7 worm cellular contexts compared by ENCODE assay signal in genomic region chrIII:3719564-3719963, ce11.
TF ChIP-seq lines count a peak whose summit lies in the region.

C14B1.8 (minus strand) TSS chrIII:3719680.

TF ChIP-seq in whole organism, L1 larva, 84 proteins besides CTCF, POLR2A, EP300 and RAD21 (continues in another document):
- TF ChIP-seq isw-1 (GFP tag; IDR thresholded peaks at IDR 0.05; lab: Robert Waterston, UW) = no peak
- peak; percentile 45 for TF ChIP-seq lin-15B (tag; optimal IDR thresholded peaks at IDR 0.05; lab: Kevin White, UChicago)
- TF ChIP-seq swsn-7 (tag; optimal IDR thresholded peaks at IDR 0.05; lab: Kevin White, UChicago) = no peak
- TF ChIP-seq nhr-71 (tag; optimal IDR thresholded peaks at IDR 0.05; lab: Kevin White, UChicago) = no peak
- TF ChIP-seq ceh-63 (GFP tag; optimal IDR thresholded peaks at IDR 0.05; lab: Kevin White, UChicago) = no peak
- TF ChIP-seq unc-86 (tag; optimal IDR thresholded peaks at IDR 0.05; lab: Kevin White, UChicago) = no peak
- TF ChIP-seq unc-62 (GFP tag; optimal IDR thresholded peaks at IDR 0.05; lab: Kevin White, UChicago) = no peak
- no peak for TF ChIP-seq nhr-76 (tag; optimal IDR thresholded peaks at IDR 0.05; lab: Kevin White, UChicago)
- TF ChIP-seq dpl-1 (GFP tag; optimal IDR thresholded peaks at IDR 0.05; lab: Kevin White, UChicago) = peak in 1 of 3 experiments; percentile 57
- TF ChIP-seq lin-35 (GFP tag; optimal IDR thresholded peaks at IDR 0.05; lab: Kevin White, UChicago) = peak; percentile 21 to 40
- TF ChIP-seq ces-1 (GFP tag; optimal IDR thresholded peaks at IDR 0.05; lab: Kevin White, UChicago) = no peak
- peak; percentile 43 to 45 for TF ChIP-seq efl-1 (optimal IDR thresholded peaks at IDR 0.05; lab: Kevin White, UChicago)
- TF ChIP-seq efl-1 (GFP tag; optimal IDR thresholded peaks at IDR 0.05 in 1 of 2; lab: Kevin White, UChicago) = peak; percentile 35 to 47

TF ChIP-seq in whole organism, L2 larva, 48 proteins besides CTCF, POLR2A, EP300 and RAD21:
- TF ChIP-seq nhr-129 (tag; optimal IDR thresholded peaks at IDR 0.05; lab: Kevin White, UChicago) = no peak
- no peak for TF ChIP-seq zag-1 (tag; optimal IDR thresholded peaks at IDR 0.05; lab: Kevin White, UChicago)
- no peak for TF ChIP-seq ZK546.5 (tag; optimal IDR thresholded peaks at IDR 0.05; lab: Kevin White, UChicago)
- peak; percentile 62 for TF ChIP-seq unc-55 (GFP tag; optimal IDR thresholded peaks at IDR 0.05; lab: Kevin White, UChicago)
- TF ChIP-seq ama-1 (optimal IDR thresholded peaks at IDR 0.05; lab: Kevin White, UChicago) = no peak
- no peak for TF ChIP-seq nhr-11 (tag; optimal IDR thresholded peaks at IDR 0.05; lab: Kevin White, UChicago)
- no peak for TF ChIP-seq unc-39 (tag; optimal IDR thresholded peaks at IDR 0.05; lab: Kevin White, UChicago)
- TF ChIP-seq lin-11 (tag; optimal IDR thresholded peaks at IDR 0.05; lab: Kevin White, UChicago) = no peak
- TF ChIP-seq dmd-4 (tag; optimal IDR thresholded peaks at IDR 0.05; lab: Kevin White, UChicago) = no peak

TF ChIP-seq in whole organism, L3 larva, 47 proteins besides CTCF, POLR2A, EP300 and RAD21:
- peak; percentile 51 for TF ChIP-seq lin-15B (tag; optimal IDR thresholded peaks at IDR 0.05; lab: Kevin White, UChicago)
- TF ChIP-seq ceh-28 (tag; optimal IDR thresholded peaks at IDR 0.05; lab: Kevin White, UChicago) = no peak

TF ChIP-seq in whole organism, L4 larva, 104 proteins besides CTCF, POLR2A, EP300 and RAD21:
- TF ChIP-seq lin-38 (GFP tag; IDR thresholded peaks at IDR 0.05; lab: Robert Waterston, UW) (peak; percentile 75), unc-130 (GFP tag; optimal IDR thresholded peaks at IDR 0.05; lab: Kevin White, UChicago) (peak; percentile 55), tag-97 (GFP tag; IDR thresholded peaks at IDR 0.05; lab: Robert Waterston, UW) (no peak), mes-2 (tag; optimal IDR thresholded peaks at IDR 0.05; lab: Kevin White, UChicago; ENCODE audit: poor library complexity, severe bottlenecking) (peak; percentile 68), ZK337.2 (GFP tag; IDR thresholded peaks at IDR 0.05; lab: Robert Waterston, UW) (no peak), ama-1 (optimal IDR thresholded peaks at IDR 0.05; lab: Kevin White, UChicago) (peak; percentile 14), F44E2.7 (GFP tag; IDR thresholded peaks at IDR 0.05; lab: Robert Waterston, UW) (no peak), dmd-8 (GFP tag; IDR thresholded peaks at IDR 0.05; lab: Robert Waterston, UW) (no peak), rbr-2 (tag; optimal IDR thresholded peaks at IDR 0.05; lab: Kevin White, UChicago) (no peak), daf-8 (GFP tag; IDR thresholded peaks at IDR 0.05; lab: Robert Waterston, UW) (no peak)
TF ChIP-seq in whole organism, L4 larva: peak in this region for 4.

TF ChIP-seq in whole organism, late embryonic, 69 proteins besides CTCF, POLR2A, EP300 and RAD21:
- TF ChIP-seq ahr-1 (tag; optimal IDR thresholded peaks at IDR 0.05; lab: Kevin White, UChicago) (no peak), C08G9.2 (tag; optimal IDR thresholded peaks at IDR 0.05; lab: Kevin White, UChicago) (no peak), K02D7.2 (tag; optimal IDR thresholded peaks at IDR 0.05; lab: Kevin White, UChicago) (no peak), unc-42 (tag; optimal IDR thresholded peaks at IDR 0.05; lab: Kevin White, UChicago) (peak; percentile 95), ceh-34 (tag; optimal IDR thresholded peaks at IDR 0.05; lab: Kevin White, UChicago) (no peak), nfya-1 (tag; optimal IDR thresholded peaks at IDR 0.05; lab: Kevin White, UChicago) (no peak), ztf-16 (tag; optimal IDR thresholded peaks at IDR 0.05; lab: Kevin White, UChicago) (no peak)
TF ChIP-seq in whole organism, late embryonic: peak in this region for 1.

TF ChIP-seq in whole organism, mixed stage, embryonic, 35 proteins besides CTCF, POLR2A, EP300 and RAD21:
- TF ChIP-seq blmp-1 (tag; optimal IDR thresholded peaks at IDR 0.05; lab: Kevin White, UChicago) (no peak), ces-1 (GFP tag; optimal IDR thresholded peaks at IDR 0.05; lab: Kevin White, UChicago) (peak; percentile 96), nhr-28 (tag; optimal IDR thresholded peaks at IDR 0.05; lab: Kevin White, UChicago) (no peak), M03D4.4 (tag; optimal IDR thresholded peaks at IDR 0.05; lab: Kevin White, UChicago) (no peak), cnd-1 (tag; optimal IDR thresholded peaks at IDR 0.05; lab: Kevin White, UChicago) (no peak), mep-1 (tag; optimal IDR thresholded peaks at IDR 0.05; lab: Kevin White, UChicago) (peak; percentile 47), zip-8 (tag; optimal IDR thresholded peaks at IDR 0.05; lab: Kevin White, UChicago) (no peak)

TF ChIP-seq in whole organism, young adult, 124 proteins besides CTCF, POLR2A, EP300 and RAD21:
- TF ChIP-seq B0336.3 (GFP tag; IDR thresholded peaks at IDR 0.05; lab: Robert Waterston, UW) (peak; percentile 18; the same call in 1 of the 2 replicates), xnd-1 (tag; optimal IDR thresholded peaks at IDR 0.05; lab: Kevin White, UChicago) (no peak), hlh-12 (tag; optimal IDR thresholded peaks at IDR 0.05; lab: Kevin White, UChicago) (no peak), him-1 (tag; optimal IDR thresholded peaks at IDR 0.05; lab: Kevin White, UChicago) (peak; percentile 74), ceh-91 (GFP tag; IDR thresholded peaks at IDR 0.05; lab: Robert Waterston, UW) (no peak), unc-130 (GFP tag; optimal IDR thresholded peaks at IDR 0.05; lab: Kevin White, UChicago) (peak; percentile 61), attf-6 (GFP tag; IDR thresholded peaks at IDR 0.05; lab: Robert Waterston, UW) (0 out of 2 replicates have a peak, but pooled peaks have one; percentile 36), hrde-1 (tag; optimal IDR thresholded peaks at IDR 0.05; lab: Kevin White, UChicago; ENCODE audit: borderline replicate concordance) (peak; percentile 23), ceh-100 (GFP tag; IDR thresholded peaks at IDR 0.05; lab: Robert Waterston, UW) (0 out of 2 replicates have a peak, but pooled peaks have one; percentile 29), egrh-3 (GFP tag; IDR thresholded peaks at IDR 0.05; lab: Robert Waterston, UW) (no peak), madf-6 (GFP tag; IDR thresholded peaks at IDR 0.05; lab: Robert Waterston, UW) (peak; percentile 50), F55B11.4 (tag; optimal IDR thresholded peaks at IDR 0.05; lab: Kevin White, UChicago; ENCODE audit: borderline replicate concordance, insufficient read depth) (no peak), hsf-1 (GFP tag; IDR thresholded peaks at IDR 0.05; lab: Robert Waterston, UW) (peak; percentile 45; the same call in 1 of the 2 replicates), Y95B8A.8 (GFP tag; IDR thresholded peaks at IDR 0.05; lab: Robert Waterston, UW) (no peak), F49E8.2 (tag; optimal IDR thresholded peaks at IDR 0.05; lab: Kevin White, UChicago; ENCODE audit: insufficient read depth) (peak; percentile 12), ama-1 (optimal IDR thresholded peaks at IDR 0.05; lab: Kevin White, UChicago) (no peak), ama-1 (GFP tag; optimal IDR thresholded peaks at IDR 0.05; lab: Kevin White, UChicago) (peak in 1 of 2 experiments; percentile 19), athp-1 (tag; optimal IDR thresholded peaks at IDR 0.05; lab: Kevin White, UChicago) (peak; percentile 17), ekl-4 (GFP tag; IDR thresholded peaks at IDR 0.05; lab: Robert Waterston, UW) (0 out of 2 replicates have a peak, but pooled peaks have one; percentile 23), C06A6.2 (GFP tag; conservative IDR thresholded peaks at IDR 0.05; lab: Robert Waterston, UW) (no peak), cebp-2 (GFP tag; IDR thresholded peaks at IDR 0.05; lab: Robert Waterston, UW) (no peak), somi-1 (GFP tag; optimal IDR thresholded peaks at IDR 0.05; lab: Kevin White, UChicago) (no peak), snpc-3.4 (tag; optimal IDR thresholded peaks at IDR 0.05; lab: Kevin White, UChicago) (peak; percentile 34), K11D2.4 (GFP tag; IDR thresholded peaks at IDR 0.05; lab: Robert Waterston, UW) (no peak), snpc-1.3 (tag; optimal IDR thresholded peaks at IDR 0.05; lab: Kevin White, UChicago; ENCODE audit: insufficient read depth) (peak; percentile 27), F37B4.10 (GFP tag; IDR thresholded peaks at IDR 0.05; lab: Robert Waterston, UW) (no peak)
